Fruit fly (Drosophila melanogaster) whole organism, embryonic: ENCODE results near the gene RNF220.

ENCODE experiments used
- ATbp ChIP-seq: fragments of 200-800 bp; sonication (Bioruptor generic); optimal IDR thresholded peaks from 2 replicates; lab custom pipeline; 2017; ENCODE audit warnings: missing biosample characterization, mild to moderate bottlenecking, missing genetic modification characterization, missing genetic modification reagents
- B-H2 ChIP-seq: fragments of 200-800 bp; sonication (Bioruptor generic); optimal IDR thresholded peaks from 2 replicates; lab custom pipeline; 2018; ENCODE audit warnings: missing biosample characterization, mild to moderate bottlenecking, missing genetic modification characterization
- CG10431 ChIP-seq: fragments of 200-800 bp; sonication (Bioruptor generic); optimal IDR thresholded peaks from 3 replicates; lab custom pipeline; 2018; ENCODE audit warnings: missing biosample characterization, mild to moderate bottlenecking, missing genetic modification characterization
- CG12071 ChIP-seq: fragments of 200-800 bp; sonication (Bioruptor generic); optimal IDR thresholded peaks from 3 replicates; lab custom pipeline; 2018; ENCODE audit warnings: missing biosample characterization, mild to moderate bottlenecking, missing genetic modification characterization
- CG12155 ChIP-seq: fragments of 200-800 bp; sonication (Bioruptor generic); optimal IDR thresholded peaks from 3 replicates; lab custom pipeline; 2016; ENCODE audit warnings: missing biosample characterization, missing genetic modification characterization
- CG13123 ChIP-seq: fragments of 200-800 bp; sonication (Bioruptor generic); optimal IDR thresholded peaks from 2 replicates; lab custom pipeline; 2016; ENCODE audit warnings: missing biosample characterization, missing genetic modification characterization
- CG13287 ChIP-seq: fragments of 200-800 bp; sonication (Bioruptor generic); IDR thresholded peaks from 2 replicates; pipeline ENCODE4 v1.3.6; 2022; ENCODE audit warnings: missing biosample characterization, missing genetic modification characterization; ENCODE audit not compliant: partially characterized antibody
- CG15011 ChIP-seq: fragments of 200-800 bp; sonication (Bioruptor generic); optimal IDR thresholded peaks from 3 replicates; lab custom pipeline; 2018; ENCODE audit warnings: missing biosample characterization, mild to moderate bottlenecking, missing genetic modification characterization
- CG16815 ChIP-seq: fragments of 200-800 bp; sonication (Bioruptor generic); optimal IDR thresholded peaks from 3 replicates; lab custom pipeline; 2017; ENCODE audit warnings: missing biosample characterization, mild to moderate bottlenecking, missing genetic modification characterization
- CG17829 ChIP-seq: fragments of 200-800 bp; optimal IDR thresholded peaks from 2 replicates; lab custom pipeline; 2019; ENCODE audit warnings: missing biosample characterization, mild to moderate bottlenecking, missing genetic modification characterization, moderate library complexity
- CG2116 ChIP-seq: fragments of 200-800 bp; sonication (Bioruptor generic); optimal IDR thresholded peaks from 3 replicates; lab custom pipeline; 2018; ENCODE audit warnings: missing biosample characterization, mild to moderate bottlenecking, missing genetic modification characterization
- CG2678 ChIP-seq: fragments of 200-800 bp; sonication (Bioruptor generic); optimal IDR thresholded peaks from 3 replicates; lab custom pipeline; 2019; ENCODE audit warnings: missing biosample characterization, mild to moderate bottlenecking, missing genetic modification characterization, moderate library complexity
- CG32772 ChIP-seq: fragments of 200-800 bp; sonication (Bioruptor generic); IDR thresholded peaks from 2 replicates; pipeline ENCODE4 v1.3.6; 2022; ENCODE audit warnings: missing biosample characterization, missing genetic modification characterization
- CG34224 ChIP-seq: fragments of 200-800 bp; sonication (Bioruptor generic); IDR thresholded peaks from 3 replicates; pipeline ENCODE4 v1.3.6; 2022; ENCODE audit warnings: missing biosample characterization, missing genetic modification characterization; ENCODE audit not compliant: partially characterized antibody
- CG43689 ChIP-seq: fragments of 200-800 bp; sonication (Bioruptor generic); IDR thresholded peaks from 2 replicates; pipeline ENCODE4 v1.3.6; 2022; ENCODE audit warnings: missing biosample characterization, missing genetic modification characterization
- CG4617 ChIP-seq: fragments of 200-800 bp; sonication (Bioruptor generic); optimal IDR thresholded peaks from 3 replicates; lab custom pipeline; 2016; ENCODE audit warnings: missing biosample characterization, missing genetic modification characterization, borderline replicate concordance
- CG4854 ChIP-seq: fragments of 200-800 bp; sonication (Bioruptor generic); optimal IDR thresholded peaks from 2 replicates; lab custom pipeline; 2016; ENCODE audit warnings: missing biosample characterization, missing genetic modification characterization, inconsistent platforms
- CG6254 ChIP-seq: fragments of 200-800 bp; sonication (Bioruptor generic); optimal IDR thresholded peaks from 3 replicates; lab custom pipeline; 2017; ENCODE audit warnings: mild to moderate bottlenecking, missing biosample characterization, missing genetic modification reagents, missing genetic modification characterization
- CG6683 ChIP-seq: fragments of 200-800 bp; sonication (Bioruptor generic); optimal IDR thresholded peaks from 2 replicates; lab custom pipeline; 2017; ENCODE audit warnings: missing biosample characterization, mild to moderate bottlenecking, missing genetic modification characterization, missing genetic modification reagents
- CG7839 ChIP-seq: fragments of 200-800 bp; sonication (Bioruptor generic); optimal IDR thresholded peaks from 3 replicates; lab custom pipeline; 2018; ENCODE audit warnings: missing biosample characterization, mild to moderate bottlenecking, missing genetic modification characterization, moderate library complexity
- CoRest ChIP-seq: fragments of 200-800 bp; sonication (Bioruptor generic); optimal IDR thresholded peaks from 3 replicates; lab custom pipeline; 2018; ENCODE audit warnings: missing biosample characterization, mild to moderate bottlenecking, missing genetic modification characterization, moderate library complexity
- ERR ChIP-seq: fragments of 200-800 bp; sonication (Bioruptor generic); optimal IDR thresholded peaks from 2 replicates; lab custom pipeline; 2016; ENCODE audit warnings: missing biosample characterization, missing genetic modification characterization
- Fer3 ChIP-seq: fragments of 200-800 bp; sonication (Bioruptor generic); optimal IDR thresholded peaks from 2 replicates; lab custom pipeline; 2018; ENCODE audit warnings: missing biosample characterization, mild to moderate bottlenecking, missing genetic modification characterization, moderate library complexity
- H2.0 ChIP-seq: fragments of 200-800 bp; sonication (Bioruptor generic); IDR thresholded peaks from 2 replicates; pipeline ENCODE4 v1.3.6; 2022; ENCODE audit warnings: missing biosample characterization, missing genetic modification characterization
- Hand ChIP-seq: fragments of 200-800 bp; sonication (Bioruptor generic); optimal IDR thresholded peaks from 2 replicates; lab custom pipeline; 2017; ENCODE audit warnings: mild to moderate bottlenecking, missing biosample characterization, missing genetic modification reagents, missing genetic modification characterization
- Hmr ChIP-seq: fragments of 200-800 bp; sonication (Bioruptor generic); optimal IDR thresholded peaks from 3 replicates; lab custom pipeline; 2017; ENCODE audit warnings: mild to moderate bottlenecking, missing biosample characterization, missing genetic modification reagents, missing genetic modification characterization
- Oli ChIP-seq: fragments of 200-800 bp; sonication (Bioruptor generic); optimal IDR thresholded peaks from 2 replicates; lab custom pipeline; 2018; ENCODE audit warnings: missing biosample characterization, mild to moderate bottlenecking, missing genetic modification characterization, moderate library complexity
- Six4 ChIP-seq: fragments of 200-800 bp; sonication (Bioruptor generic); optimal IDR thresholded peaks from 2 replicates; lab custom pipeline; 2016; ENCODE audit warnings: missing biosample characterization, missing genetic modification characterization
- Sox102F ChIP-seq: fragments of 200-800 bp; sonication (Bioruptor generic); optimal IDR thresholded peaks from 2 replicates; lab custom pipeline; 2018; ENCODE audit warnings: missing biosample characterization, mild to moderate bottlenecking, missing genetic modification characterization, moderate library complexity
- Stat92E ChIP-seq, 3 experiments: fragments of >200 bp in 2 of 3; fragments of 200-800 bp in 1 of 3; sonication (Bioruptor generic) in 1 of 3; optimal IDR thresholded peaks; 2 replicates each; lab custom pipeline; 2017 to 2019; ENCODE audit warnings: missing biosample characterization in 3 of 3, missing genetic modification characterization in 3 of 3, mild to moderate bottlenecking in 1 of 3, moderate library complexity in 1 of 3
- ato ChIP-seq: fragments of 200-800 bp; sonication (Bioruptor generic); IDR thresholded peaks from 2 replicates; pipeline ENCODE4 v1.3.6; 2022; ENCODE audit warnings: missing biosample characterization, missing genetic modification characterization; ENCODE audit not compliant: partially characterized antibody
- bcd ChIP-seq: fragments of 200-800 bp; sonication (Bioruptor generic); optimal IDR thresholded peaks from 2 replicates; lab custom pipeline; 2017; ENCODE audit warnings: missing biosample characterization, mild to moderate bottlenecking, missing genetic modification characterization
- croc ChIP-seq: fragments of 200-800 bp; sonication (Bioruptor generic); conservative IDR thresholded peaks from 3 replicates; pipeline ENCODE4 v1.3.6; 2022; ENCODE audit warnings: missing biosample characterization, missing genetic modification characterization
- dmrt11E ChIP-seq: fragments of 200-800 bp; sonication (Bioruptor generic); optimal IDR thresholded peaks from 3 replicates; lab custom pipeline; 2018; ENCODE audit warnings: missing biosample characterization, mild to moderate bottlenecking, missing genetic modification characterization, moderate library complexity
- eve ChIP-seq, 2 experiments: fragments of >200 bp; optimal IDR thresholded peaks; 2 replicates each; lab custom pipeline; 2017; ENCODE audit warnings: missing biosample characterization in 2 of 2, missing genetic modification characterization in 2 of 2
- fu2 ChIP-seq: fragments of 200-800 bp; sonication (Bioruptor generic); optimal IDR thresholded peaks from 2 replicates; lab custom pipeline; 2016; ENCODE audit warnings: missing biosample characterization, missing genetic modification characterization
- grn ChIP-seq: fragments of 200-800 bp; sonication (Bioruptor generic); optimal IDR thresholded peaks from 3 replicates; lab custom pipeline; 2017; ENCODE audit warnings: missing biosample characterization, missing genetic modification characterization
- gsb ChIP-seq: fragments of 200-800 bp; sonication (Bioruptor generic); IDR thresholded peaks from 2 replicates; pipeline ENCODE4 v1.3.6; 2022; ENCODE audit warnings: missing biosample characterization, missing genetic modification characterization
- gsb-n ChIP-seq: fragments of 200-800 bp; sonication (Bioruptor generic); optimal IDR thresholded peaks from 3 replicates; lab custom pipeline; 2018; ENCODE audit warnings: missing biosample characterization, mild to moderate bottlenecking, missing genetic modification characterization
- her ChIP-seq: fragments of 200-800 bp; sonication (Bioruptor generic); optimal IDR thresholded peaks from 2 replicates; lab custom pipeline; 2016; ENCODE audit warnings: missing biosample characterization, missing genetic modification characterization
- knrl ChIP-seq: fragments of 200-800 bp; sonication (Bioruptor generic); IDR thresholded peaks from 3 replicates; pipeline ENCODE4 v1.3.6; 2022; ENCODE audit warnings: missing biosample characterization, missing genetic modification characterization; ENCODE audit not compliant: partially characterized antibody
- phol ChIP-seq: fragments of 200-800 bp; sonication (Bioruptor generic); optimal IDR thresholded peaks from 3 replicates; lab custom pipeline; 2018; ENCODE audit warnings: missing biosample characterization, mild to moderate bottlenecking, missing genetic modification characterization, moderate library complexity
- psq ChIP-seq: fragments of 200-800 bp; sonication (Bioruptor generic); optimal IDR thresholded peaks from 2 replicates; lab custom pipeline; 2017; ENCODE audit warnings: missing biosample characterization, missing genetic modification characterization
- pum ChIP-seq: fragments of 200-800 bp; sonication (Bioruptor generic); optimal IDR thresholded peaks from 2 replicates; lab custom pipeline; 2016; ENCODE audit warnings: missing biosample characterization, missing genetic modification characterization
- sd ChIP-seq: fragments of 200-800 bp; sonication (Bioruptor generic); optimal IDR thresholded peaks from 3 replicates; lab custom pipeline; 2018; ENCODE audit warnings: missing biosample characterization, mild to moderate bottlenecking, missing genetic modification characterization, moderate library complexity
- sima ChIP-seq: fragments of 200-800 bp; sonication (Bioruptor generic); optimal IDR thresholded peaks from 2 replicates; lab custom pipeline; 2016; ENCODE audit warnings: missing biosample characterization, missing genetic modification characterization
- sqz ChIP-seq: fragments of 200-800 bp; sonication (Bioruptor generic); optimal IDR thresholded peaks from 3 replicates; lab custom pipeline; 2018; ENCODE audit warnings: missing biosample characterization, mild to moderate bottlenecking, missing genetic modification characterization
- tna ChIP-seq: fragments of 200-800 bp; sonication (Bioruptor generic); IDR thresholded peaks from 2 replicates; pipeline ENCODE4 v1.3.6; 2022; ENCODE audit warnings: missing biosample characterization, missing genetic modification characterization; ENCODE audit not compliant: partially characterized antibody
- tx ChIP-seq: fragments of 200-800 bp; sonication (Bioruptor generic); optimal IDR thresholded peaks from 2 replicates; lab custom pipeline; 2016; ENCODE audit warnings: missing biosample characterization, missing genetic modification characterization
- z ChIP-seq: fragments of 200-800 bp; sonication (Bioruptor generic); IDR thresholded peaks from 3 replicates; pipeline ENCODE4 v1.3.6; 2022; ENCODE audit warnings: missing biosample characterization, missing genetic modification characterization

RNF220 gene

dm6 chr3R:22720808-22721306, 5.4 kb downstream of the RNF220 start, which contains the start of gene wge (continued):
- TF ChIP-seq CG15011 (GFP tag; lab: Kevin White, UChicago) (no peak), sd (tag; lab: Kevin White, UChicago) (peak; percentile 69), CG12155 (GFP tag; lab: Kevin White, UChicago) (no peak), Hand (GFP tag; lab: Kevin White, UChicago) (no peak), ERR (no peak), CG4617 (peak; percentile 88), pum (GFP tag; lab: Kevin White, UChicago) (no peak), sima (GFP tag; lab: Kevin White, UChicago) (no peak), CG7839 (tag; lab: Kevin White, UChicago) (no peak), CG4854 (GFP tag; lab: Kevin White, UChicago) (no peak), CG43689 (no peak), CG2116 (GFP tag; lab: Kevin White, UChicago) (peak; percentile 71), z (GFP tag; lab: Robert Waterston, UW) (no peak), Fer3 (tag; lab: Kevin White, UChicago) (no peak), Stat92E (GFP tag; optimal IDR thresholded peaks at IDR 0.05; lab: Kevin White, UChicago) (no peak), CG10431 (GFP tag; lab: Kevin White, UChicago) (no peak), gsb (GFP tag; lab: Robert Waterston, UW) (no peak), CG17829 (tag; lab: Kevin White, UChicago) (peak; percentile 25), CG32772 (GFP tag; lab: Robert Waterston, UW) (peak; percentile 60), Oli (tag; lab: Kevin White, UChicago) (no peak), B-H2 (GFP tag; lab: Kevin White, UChicago) (no peak), tx (no peak), psq (GFP tag; lab: Kevin White, UChicago) (no peak), Hmr (GFP tag; lab: Kevin White, UChicago) (no peak), dmrt11E (no peak), ATbp (no peak), CG34224 (peak; percentile 71), CG16815 (no peak), CG13287 (GFP tag; lab: Robert Waterston, UW) (peak; percentile 79), tna (peak; percentile 58; the same call in 1 of the 2 replicates), Sox102F (GFP tag; lab: Kevin White, UChicago) (no peak), phol (peak; percentile 21), Six4 (GFP tag; lab: Kevin White, UChicago) (no peak), CG13123 (no peak), CG12071 (GFP tag; lab: Kevin White, UChicago) (no peak), eve (GFP tag; optimal IDR thresholded peaks at IDR 0.05; lab: Kevin White, UChicago) (no peak), gsb-n (tag; lab: Kevin White, UChicago) (peak; percentile 9), knrl (peak; percentile 54), H2.0 (GFP tag; lab: Robert Waterston, UW) (no peak), bcd (no peak), her (no peak), CG2678 (tag; lab: Kevin White, UChicago) (peak; percentile 1), grn (GFP tag; lab: Kevin White, UChicago) (no peak), CoRest (tag; lab: Kevin White, UChicago) (no peak), CG6683 (no peak), fu2 (no peak), sqz (GFP tag; lab: Kevin White, UChicago) (peak; percentile 89), CG6254 (GFP tag; lab: Kevin White, UChicago) (no peak), croc (GFP tag; lab: Robert Waterston, UW) (no peak), ato (GFP tag; lab: Robert Waterston, UW) (peak; percentile 84)
